Worm (Caenorhabditis elegans) whole organism, late embryonic: ENCODE measurements around the gene metl-5.

Experiments used
- C08G9.2 ChIP-seq: sonication (generic microtip); optimal IDR thresholded peaks from 2 replicates; lab custom pipeline; 2016; ENCODE audit warnings: mild to moderate bottlenecking, missing genetic modification characterization, moderate library complexity, missing compliant biosample characterization
- T23F11.4 ChIP-seq: fragments of 200-800 bp; sonication (Bioruptor generic); optimal IDR thresholded peaks from 2 replicates; lab custom pipeline; 2018; ENCODE audit warnings: mild to moderate bottlenecking, missing genetic modification characterization, missing compliant biosample characterization
- Y22D7AL.16 ChIP-seq: sonication (generic microtip); optimal IDR thresholded peaks from 2 replicates; lab custom pipeline; 2016; ENCODE audit warnings: missing genetic modification characterization, missing compliant biosample characterization
- ahr-1 ChIP-seq: sonication (generic microtip); optimal IDR thresholded peaks from 2 replicates; lab custom pipeline; 2016; ENCODE audit warnings: missing genetic modification characterization, missing compliant biosample characterization
- ama-1 ChIP-seq: fragments of 150-350 bp; optimal IDR thresholded peaks from 2 replicates; lab custom pipeline; 2014
- ceh-19 ChIP-seq: fragments of 200-800 bp; sonication (Bioruptor generic); optimal IDR thresholded peaks from 2 replicates; lab custom pipeline; 2018; ENCODE audit warnings: mild to moderate bottlenecking, missing genetic modification characterization, missing compliant biosample characterization
- ceh-24 ChIP-seq: sonication (generic microtip); optimal IDR thresholded peaks from 2 replicates; lab custom pipeline; 2016; ENCODE audit warnings: mild to moderate bottlenecking, missing genetic modification characterization, missing compliant biosample characterization
- ceh-31 ChIP-seq: sonication (generic microtip); optimal IDR thresholded peaks from 2 replicates; lab custom pipeline; 2016; ENCODE audit warnings: missing genetic modification characterization, missing compliant biosample characterization
- ceh-34 ChIP-seq: sonication (generic microtip); optimal IDR thresholded peaks from 2 replicates; lab custom pipeline; 2016; ENCODE audit warnings: mild to moderate bottlenecking, missing genetic modification characterization, missing compliant biosample characterization
- ceh-45 ChIP-seq: fragments of 200-800 bp; sonication (Bioruptor generic); IDR thresholded peaks from 2 replicates; pipeline ENCODE4 v1.3.6; 2022; ENCODE audit warnings: missing genetic modification reagents, missing genetic modification characterization, missing compliant biosample characterization
- ceh-9 ChIP-seq: sonication (generic microtip); optimal IDR thresholded peaks from 2 replicates; lab custom pipeline; 2016; ENCODE audit warnings: mild to moderate bottlenecking, missing genetic modification characterization, inconsistent platforms, missing compliant biosample characterization
- che-1 ChIP-seq: sonication (generic microtip); optimal IDR thresholded peaks from 2 replicates; lab custom pipeline; 2016; ENCODE audit warnings: mild to moderate bottlenecking, missing genetic modification characterization, missing compliant biosample characterization
- dve-1 ChIP-seq: sonication (generic microtip); optimal IDR thresholded peaks from 2 replicates; lab custom pipeline; 2017; ENCODE audit warnings: antibody characterized with exemption, mild to moderate bottlenecking, missing genetic modification characterization, missing compliant biosample characterization
- ets-4 ChIP-seq: sonication (generic microtip); optimal IDR thresholded peaks from 2 replicates; lab custom pipeline; 2016; ENCODE audit warnings: missing genetic modification characterization, missing compliant biosample characterization
- eyg-1 ChIP-seq: sonication (generic microtip); optimal IDR thresholded peaks from 2 replicates; lab custom pipeline; 2016; ENCODE audit warnings: missing genotype, missing genetic modification characterization, missing compliant biosample characterization
- fkh-10 ChIP-seq: fragments of 150-350 bp; optimal IDR thresholded peaks from 2 replicates; lab custom pipeline; 2014; ENCODE audit warnings: missing biosample characterization, missing genetic modification reagents, missing genetic modification characterization
- fkh-6 ChIP-seq: sonication (generic microtip); optimal IDR thresholded peaks from 2 replicates; lab custom pipeline; 2016; ENCODE audit warnings: missing genetic modification characterization, missing compliant biosample characterization
- hlh-13 ChIP-seq: fragments of 200-800 bp; sonication (Bioruptor generic); optimal IDR thresholded peaks from 2 replicates; lab custom pipeline; 2018; ENCODE audit warnings: mild to moderate bottlenecking, missing genetic modification characterization, missing compliant biosample characterization
- hlh-15 ChIP-seq: sonication (generic microtip); optimal IDR thresholded peaks from 2 replicates; lab custom pipeline; 2016; ENCODE audit warnings: missing genetic modification characterization, missing compliant biosample characterization
- hlh-30 ChIP-seq: sonication (generic microtip); optimal IDR thresholded peaks from 2 replicates; lab custom pipeline; 2017; ENCODE audit warnings: antibody characterized with exemption, missing genetic modification characterization, missing compliant biosample characterization; ENCODE audit not compliant: insufficient read depth
- lim-6 ChIP-seq: sonication (generic microtip); optimal IDR thresholded peaks from 2 replicates; lab custom pipeline; 2016; ENCODE audit warnings: missing genetic modification characterization, missing compliant biosample characterization
- madf-2 ChIP-seq: sonication (generic microtip); optimal IDR thresholded peaks from 2 replicates; lab custom pipeline; 2017; ENCODE audit warnings: missing genetic modification characterization, missing compliant biosample characterization
- mec-3 ChIP-seq: sonication (generic microtip); optimal IDR thresholded peaks from 2 replicates; lab custom pipeline; 2016; ENCODE audit warnings: borderline replicate concordance, missing genetic modification characterization, missing compliant biosample characterization
- nfya-1 ChIP-seq: sonication (generic microtip); optimal IDR thresholded peaks from 2 replicates; lab custom pipeline; 2017; ENCODE audit warnings: missing genetic modification characterization, mild to moderate bottlenecking, missing compliant biosample characterization, antibody characterized with exemption, moderate library complexity
- npax-4 ChIP-seq: sonication (generic microtip); optimal IDR thresholded peaks from 2 replicates; lab custom pipeline; 2016; ENCODE audit warnings: missing genetic modification characterization, missing compliant biosample characterization
- odd-2 ChIP-seq: sonication (generic microtip); optimal IDR thresholded peaks from 2 replicates; lab custom pipeline; 2017; ENCODE audit warnings: antibody characterized with exemption, mild to moderate bottlenecking, missing genetic modification characterization, missing compliant biosample characterization
- pha-2 ChIP-seq: sonication (generic microtip); optimal IDR thresholded peaks from 2 replicates; lab custom pipeline; 2017; ENCODE audit warnings: mild to moderate bottlenecking, missing genetic modification characterization, missing compliant biosample characterization
- pha-4 ChIP-seq: fragments of 150-350 bp; optimal IDR thresholded peaks from 2 replicates; lab custom pipeline; 2018; ENCODE audit warnings: missing biosample characterization, missing genetic modification reagents, missing genetic modification characterization
- pqm-1 ChIP-seq: sonication (generic microtip); optimal IDR thresholded peaks from 2 replicates; lab custom pipeline; 2016; ENCODE audit warnings: missing genetic modification characterization, missing compliant biosample characterization
- ref-2 ChIP-seq: sonication (generic microtip); optimal IDR thresholded peaks from 2 replicates; lab custom pipeline; 2016; ENCODE audit warnings: missing genetic modification characterization, missing compliant biosample characterization
- sdc-2 ChIP-seq: sonication (generic microtip); optimal IDR thresholded peaks from 2 replicates; lab custom pipeline; 2016; ENCODE audit warnings: missing genotype, missing genetic modification characterization, missing compliant biosample characterization
- sox-4 ChIP-seq: sonication (generic microtip); optimal IDR thresholded peaks from 2 replicates; lab custom pipeline; 2017; ENCODE audit warnings: mild to moderate bottlenecking, missing genetic modification characterization, inconsistent platforms, missing compliant biosample characterization
- tbx-2 ChIP-seq: sonication (generic microtip); optimal IDR thresholded peaks from 2 replicates; lab custom pipeline; 2016; ENCODE audit warnings: missing genetic modification characterization, missing compliant biosample characterization
- tbx-7 ChIP-seq: sonication (generic microtip); optimal IDR thresholded peaks from 2 replicates; lab custom pipeline; 2016; ENCODE audit warnings: missing genotype, missing genetic modification characterization, missing compliant biosample characterization
- unc-86 ChIP-seq: sonication (generic microtip); optimal IDR thresholded peaks from 2 replicates; lab custom pipeline; 2016; ENCODE audit warnings: missing genetic modification characterization, missing compliant biosample characterization
- ztf-16 ChIP-seq: sonication (generic microtip); optimal IDR thresholded peaks from 2 replicates; lab custom pipeline; 2017; ENCODE audit warnings: missing genetic modification characterization, missing compliant biosample characterization

Gene metl-5

DNA sequence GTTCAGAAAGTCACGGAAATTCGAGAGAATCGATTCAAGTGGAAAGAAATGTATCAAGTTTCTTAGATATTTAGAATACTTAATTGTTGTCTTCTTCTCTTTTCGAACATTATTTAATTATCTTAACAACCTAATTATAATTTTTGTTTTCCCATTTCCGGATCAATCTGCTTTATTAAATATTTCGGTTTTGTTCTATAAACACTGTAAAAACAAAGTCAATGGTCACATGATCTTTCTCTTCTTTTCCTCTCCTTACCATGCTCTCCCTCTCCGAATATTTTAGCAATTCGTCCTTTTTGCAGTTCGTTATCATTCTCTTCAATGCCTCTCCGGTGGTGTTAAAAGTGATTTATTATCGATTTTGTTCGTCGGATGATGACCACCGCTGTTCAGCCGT, 6.3 kb upstream of the metl-5 start, which contains the start of gene tag-325:
Gene tag-325 (plus strand): TSS at position 301 of the 400 bp plus-strand sequence.
- TF ChIP-seq hlh-30 (tag; lab: Kevin White, UChicago): peak; percentile 15
- TF ChIP-seq pqm-1 (tag; lab: Kevin White, UChicago): no peak

DNA sequence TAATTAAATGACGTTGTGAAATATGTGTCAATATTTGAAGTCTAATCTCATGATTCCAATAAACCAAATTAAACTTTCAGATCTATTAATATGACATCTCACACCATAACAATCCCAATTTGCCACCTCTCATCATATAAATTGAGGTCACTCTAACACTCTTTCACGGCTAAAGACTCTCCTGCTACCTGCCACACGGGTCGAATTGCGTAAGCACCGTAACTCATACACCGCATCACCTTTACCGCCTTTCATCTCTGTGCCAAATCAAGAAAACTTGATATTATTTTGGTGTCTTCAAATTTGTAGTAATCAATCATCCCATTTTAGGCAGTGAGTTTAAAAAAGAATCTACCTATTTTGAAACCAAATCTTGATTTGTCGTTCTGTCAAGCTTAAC, 3.5 kb downstream of the metl-5 start:
- TF ChIP-seq ama-1 (lab: Kevin White, UChicago) (no peak), ref-2 (tag; lab: Kevin White, UChicago) (no peak), hlh-15 (tag; lab: Kevin White, UChicago) (no peak), ceh-19 (GFP tag; lab: Kevin White, UChicago) (no peak), ets-4 (tag; lab: Kevin White, UChicago) (no peak), ceh-9 (tag; lab: Kevin White, UChicago) (no peak), hlh-13 (GFP tag; lab: Kevin White, UChicago) (no peak)

DNA sequence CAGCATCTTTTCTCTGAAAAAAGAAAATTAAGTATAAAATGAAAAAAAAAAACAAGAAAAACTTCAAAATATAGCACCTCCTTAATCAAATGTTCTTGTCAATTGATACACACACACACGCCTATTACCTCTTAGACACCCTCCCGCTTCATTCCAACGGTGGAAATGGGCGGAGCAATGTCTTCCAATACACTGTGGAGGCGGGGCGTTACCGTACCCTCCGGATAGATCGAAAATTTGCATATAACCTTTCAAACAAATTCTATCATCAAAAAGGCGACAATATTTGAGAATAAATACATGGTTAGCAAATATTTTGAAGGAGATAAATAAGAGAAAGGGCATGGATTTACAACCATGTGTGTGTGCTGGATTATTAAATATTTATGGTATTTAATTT, 5.3 kb downstream of the metl-5 start:
- TF ChIP-seq T23F11.4 (no peak), ceh-24 (no peak), madf-2 (tag; lab: Kevin White, UChicago) (no peak), fkh-10 (GFP tag; lab: Kevin White, UChicago) (no peak), ceh-45 (no peak), nfya-1 (tag; lab: Kevin White, UChicago) (peak; percentile 85), sdc-2 (tag; lab: Kevin White, UChicago) (no peak), ahr-1 (tag; lab: Kevin White, UChicago) (no peak)
- TF ChIP-seq, all 69 proteins: peak for 1

DNA sequence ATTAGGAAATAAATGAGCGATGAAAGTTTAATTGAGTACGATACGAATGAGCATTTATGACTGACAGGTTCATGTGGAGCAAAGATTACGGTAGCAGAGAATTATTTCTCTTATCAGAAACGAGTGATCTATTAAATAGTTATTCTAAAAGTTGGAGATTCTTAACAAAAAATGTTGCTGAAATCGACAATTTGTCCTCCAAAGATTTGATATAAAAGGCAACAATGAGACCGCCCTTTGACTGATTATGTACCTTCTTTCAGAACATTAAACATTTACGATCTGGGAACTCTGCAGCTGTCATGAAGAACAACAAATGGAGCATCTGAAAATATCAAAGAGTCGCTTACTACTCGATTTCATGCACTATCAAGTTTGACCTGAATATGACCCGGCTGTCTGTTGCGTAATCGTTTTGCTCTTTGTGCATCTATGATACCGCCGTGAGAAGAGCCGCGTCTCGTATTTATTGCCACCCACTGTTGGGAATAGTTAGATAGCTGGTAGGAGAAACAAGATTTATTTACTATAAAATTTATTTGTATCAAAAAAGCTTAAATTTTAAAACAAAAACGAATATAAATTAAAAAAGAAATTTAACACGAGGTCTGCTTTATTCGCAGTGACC, 6.8 kb downstream of the metl-5 start, which contains the start of gene pal-1:
Gene pal-1 (minus strand): TSS at position 51 of the 628 bp plus-strand sequence.
- TF ChIP-seq Y22D7AL.16 (no peak), npax-4 (tag; lab: Kevin White, UChicago) (no peak), ztf-16 (tag; lab: Kevin White, UChicago) (no peak), sdc-2 (tag; lab: Kevin White, UChicago) (no peak), lim-6 (tag; lab: Kevin White, UChicago) (no peak), ceh-31 (tag; lab: Kevin White, UChicago) (no peak), tbx-7 (tag; lab: Kevin White, UChicago) (no peak), che-1 (tag; lab: Kevin White, UChicago) (no peak), pha-4 (tag; lab: Kevin White, UChicago) (no peak), madf-2 (tag; lab: Kevin White, UChicago) (no peak), unc-86 (no peak)

DNA sequence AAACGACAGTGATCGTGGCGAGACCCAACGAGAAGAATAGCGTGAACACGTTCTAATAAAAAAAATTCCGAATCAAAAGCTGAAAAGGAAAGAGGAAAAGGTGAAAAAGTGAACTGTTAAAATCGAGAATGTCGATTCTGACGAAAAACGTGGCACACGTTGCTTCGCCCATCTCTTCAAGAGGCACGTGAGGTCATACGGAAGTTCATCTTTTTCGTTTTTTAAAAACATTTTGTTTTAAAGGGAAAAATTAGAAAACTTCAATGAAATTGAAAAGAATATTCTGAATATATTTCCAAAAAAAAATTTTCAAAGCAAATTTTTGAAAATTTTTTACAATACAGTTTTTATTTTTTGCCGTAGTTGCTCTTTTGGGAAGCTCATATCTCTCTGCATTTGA, 8.4 kb downstream of the metl-5 start, which contains the start of gene C38D4.7:
Gene C38D4.7 (minus strand): TSS at position 101 of the 400 bp plus-strand sequence.
- TF ChIP-seq pha-2 (tag; lab: Kevin White, UChicago): no peak
- TF ChIP-seq sdc-2 (tag; lab: Kevin White, UChicago): no peak
- no peak for TF ChIP-seq ama-1 (lab: Kevin White, UChicago)
- TF ChIP-seq odd-2: no peak
- TF ChIP-seq tbx-2 (tag; lab: Kevin White, UChicago): no peak
- no peak for TF ChIP-seq sox-4 (tag; lab: Kevin White, UChicago)
- TF ChIP-seq npax-4 (tag; lab: Kevin White, UChicago): no peak
- no peak for TF ChIP-seq eyg-1 (tag; lab: Kevin White, UChicago)
- no peak for TF ChIP-seq ceh-34 (tag; lab: Kevin White, UChicago)
- TF ChIP-seq C08G9.2 (tag; lab: Kevin White, UChicago): no peak
- no peak for TF ChIP-seq mec-3 (tag; lab: Kevin White, UChicago)
- TF ChIP-seq ceh-24: no peak
- TF ChIP-seq dve-1 (tag; lab: Kevin White, UChicago): no peak
- TF ChIP-seq fkh-6 (tag; lab: Kevin White, UChicago): no peak
- no peak for TF ChIP-seq hlh-30 (tag; lab: Kevin White, UChicago)
- TF ChIP-seq, all 69 proteins: peak for 0
